Worm (Caenorhabditis elegans): ENCODE data around the gene arrd-1.

- TF ChIP-seq elt-2 (tag; optimal IDR thresholded peaks at IDR 0.05) (no peak), nhr-11 (tag; optimal IDR thresholded peaks at IDR 0.05) (no peak), ceh-31 (tag; optimal IDR thresholded peaks at IDR 0.05) (no peak), pqm-1 (tag; optimal IDR thresholded peaks at IDR 0.05) (no peak), ceh-2 (tag; optimal IDR thresholded peaks at IDR 0.05) (no peak), ztf-16 (tag; optimal IDR thresholded peaks at IDR 0.05) (no peak), ahr-1 (tag; optimal IDR thresholded peaks at IDR 0.05) (no peak), madf-2 (tag; optimal IDR thresholded peaks at IDR 0.05) (no peak), pha-2 (tag; optimal IDR thresholded peaks at IDR 0.05) (no peak), hlh-6 (tag; optimal IDR thresholded peaks at IDR 0.05) (no peak)
Observed at ce11 chrII:587533-587932, 39.8 kb upstream of the arrd-1 start, which contains the start of gene fbxb-34.
